Worm (Caenorhabditis elegans) whole organism, dauer: ENCODE results near the gene adm-4.

Experiments
- unc-62 ChIP-seq: sonication (generic microtip); optimal IDR thresholded peaks from 2 replicates; lab custom pipeline; 2017; ENCODE audit warnings: missing biosample characterization, missing genetic modification reagents, missing genetic modification characterization

adm-4 gene

ce11 chrX:7798248-7799020, at the start of gene adm-4:
adm-4 (minus strand) TSS chrX:7798298.
- no peak for TF ChIP-seq unc-62 (GFP tag; lab: Kevin White, UChicago)

- TF ChIP-seq unc-62 (GFP tag; lab: Kevin White, UChicago): no peak
Observed at ce11 chrX:7847413-7847812, 49.3 kb upstream of the adm-4 start, which contains the start of gene C54D2.6. C54D2.6 (minus strand) TSS chrX:7847513.

ce11 chrX:7842241-7842640, 44.1 kb upstream of the adm-4 start, which contains the start of gene idpp-11:
idpp-11 (plus strand) TSS chrX:7842541.
- TF ChIP-seq unc-62 (GFP tag; lab: Kevin White, UChicago): no peak

DNA sequence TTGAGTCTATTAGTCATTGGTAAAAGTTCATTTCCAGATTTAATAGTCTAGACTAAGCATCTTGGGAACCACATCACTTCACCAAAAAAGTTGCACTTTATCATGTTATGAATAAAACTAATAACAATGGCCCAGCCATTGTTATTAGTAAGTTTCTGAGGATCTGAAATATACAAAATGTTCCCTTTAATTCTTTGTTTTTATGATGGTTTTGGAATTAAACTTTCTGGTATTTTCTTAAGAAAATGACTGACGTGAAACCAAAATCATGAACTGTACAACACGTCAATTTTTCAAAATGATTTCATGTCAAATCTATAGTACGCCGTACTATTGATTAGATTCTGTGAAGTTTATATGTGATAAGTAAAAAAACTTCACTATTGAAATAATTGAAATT, 41.9 kb upstream of the adm-4 start:
- no peak for TF ChIP-seq unc-62 (GFP tag; lab: Kevin White, UChicago)

- TF ChIP-seq unc-62 (GFP tag; lab: Kevin White, UChicago): no peak
Observed at ce11 chrX:7838582-7838981, 40.5 kb upstream of the adm-4 start, which contains the start of gene nlp-101. nlp-101 (plus strand) TSS chrX:7838882.

DNA sequence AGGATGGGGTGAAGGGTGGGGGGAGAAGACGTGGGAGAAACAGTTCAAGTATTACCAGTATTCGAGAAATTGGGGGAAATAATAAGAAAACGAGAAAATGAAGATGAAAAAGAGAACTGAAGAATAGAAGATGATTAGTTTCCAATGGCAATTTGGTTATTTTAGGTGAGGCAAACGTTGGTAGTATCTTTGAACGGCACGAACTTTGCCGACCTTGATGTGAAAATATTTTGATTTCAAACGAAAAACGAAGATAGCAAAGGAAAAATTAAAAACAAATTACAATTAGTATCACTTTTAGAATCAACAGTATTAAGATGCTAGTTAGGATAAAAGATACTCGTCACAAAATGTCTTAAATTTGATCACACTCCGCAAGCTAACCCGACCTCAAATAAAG, 36.0 kb upstream of the adm-4 start, which contains the start of gene sul-3:
TSS of gene sul-3 (minus strand) at position 101 of the 400 bp plus-strand sequence.
- no peak for TF ChIP-seq unc-62 (GFP tag; lab: Kevin White, UChicago)

DNA sequence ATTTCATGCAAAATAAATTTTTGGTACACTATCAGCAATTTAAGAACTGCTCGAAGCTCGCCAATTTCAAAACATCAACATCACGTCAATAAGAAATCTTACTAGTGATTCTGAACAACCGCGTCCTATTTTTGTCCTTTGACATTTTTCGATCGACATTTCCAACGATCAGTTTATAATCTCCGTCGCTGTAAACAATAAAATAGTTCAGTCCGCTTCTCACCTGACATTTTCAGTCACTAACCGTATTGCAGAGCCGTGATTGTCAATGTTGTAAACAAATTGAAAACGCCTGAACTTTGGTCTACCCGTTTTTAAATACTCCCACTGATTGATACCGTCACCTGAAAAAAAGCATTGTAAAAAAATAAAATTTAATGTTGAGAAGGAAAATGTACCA, 29.9 kb upstream of the adm-4 start:
- TF ChIP-seq unc-62 (GFP tag; lab: Kevin White, UChicago): no peak

ce11 chrX:7826590-7827260, 28.6 kb upstream of the adm-4 start:
- no peak for TF ChIP-seq unc-62 (GFP tag; lab: Kevin White, UChicago)

ce11 chrX:7825707-7826106, 27.6 kb upstream of the adm-4 start:
- TF ChIP-seq unc-62 (GFP tag; lab: Kevin White, UChicago): no peak

DNA sequence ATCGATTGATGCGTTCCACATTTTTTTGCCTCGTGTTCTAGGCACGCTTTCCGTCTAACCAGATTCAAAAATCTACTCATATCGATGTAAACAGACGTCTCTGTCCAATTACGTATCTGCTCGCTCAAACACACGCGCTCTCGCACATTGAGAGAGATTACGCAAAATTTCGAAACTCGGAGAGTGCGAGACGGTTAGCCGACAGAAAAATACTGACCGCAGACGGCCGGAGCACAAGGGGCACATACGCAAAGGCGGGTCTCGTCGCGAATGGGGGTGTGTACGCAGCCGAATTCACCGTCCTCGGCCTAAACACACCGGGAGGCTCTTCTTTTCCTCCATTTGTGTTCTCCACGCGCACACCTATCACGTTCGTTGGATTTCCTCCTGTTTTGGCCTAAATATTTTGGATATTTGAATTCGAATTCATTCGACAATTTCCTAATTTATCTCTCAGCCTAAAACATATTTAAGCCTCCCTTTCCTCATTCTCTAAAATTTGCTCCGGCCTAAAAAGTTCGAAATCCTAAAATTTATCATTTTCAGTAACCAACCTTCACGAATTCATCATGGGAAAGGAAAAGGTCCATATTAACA, 25.1 kb upstream of the adm-4 start, which contains the start of gene eef-1A.2:
TSS of gene eef-1A.2 (plus strand) at position 547 of the 597 bp plus-strand sequence.
- TF ChIP-seq unc-62 (GFP tag; lab: Kevin White, UChicago): no peak

- TF ChIP-seq unc-62 (GFP tag; lab: Kevin White, UChicago): no peak
Observed at ce11 chrX:7817555-7817954, 19.5 kb upstream of the adm-4 start.

DNA sequence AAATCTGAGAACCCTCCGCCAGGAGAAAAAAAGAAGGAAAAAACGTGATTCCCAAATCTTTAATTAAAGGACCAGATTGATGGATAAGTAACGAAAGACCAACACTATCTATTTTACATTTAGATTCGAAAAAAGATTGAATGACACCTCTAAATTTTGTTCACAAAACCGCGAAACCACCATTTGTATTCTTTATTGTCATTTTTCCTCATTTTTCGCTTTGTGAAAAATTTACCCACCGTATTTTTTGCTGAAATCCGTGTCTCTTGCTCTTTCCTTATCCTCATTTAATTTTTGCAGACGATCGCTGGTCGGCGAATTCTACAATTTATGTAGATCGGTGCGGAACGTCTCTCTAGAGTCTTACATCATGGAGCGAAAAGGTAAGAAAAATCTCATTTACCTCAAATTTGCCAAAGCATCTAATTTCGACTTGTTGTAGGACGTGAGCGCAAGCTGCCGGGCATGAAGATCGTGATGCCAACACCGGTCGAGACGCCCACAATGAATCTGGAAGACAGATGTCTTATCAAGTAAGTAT, 18.4 kb upstream of the adm-4 start, which contains the start of the genes sek-1 and R03G5.6:
TSS of gene sek-1 (plus strand) at position 301 of the 541 bp plus-strand sequence.
TSS of gene R03G5.6 (minus strand) at position 491 of the 541 bp plus-strand sequence.
- TF ChIP-seq unc-62 (GFP tag; lab: Kevin White, UChicago): no peak

ce11 chrX:7815230-7815629, 17.1 kb upstream of the adm-4 start:
- TF ChIP-seq unc-62 (GFP tag; lab: Kevin White, UChicago): no peak

DNA sequence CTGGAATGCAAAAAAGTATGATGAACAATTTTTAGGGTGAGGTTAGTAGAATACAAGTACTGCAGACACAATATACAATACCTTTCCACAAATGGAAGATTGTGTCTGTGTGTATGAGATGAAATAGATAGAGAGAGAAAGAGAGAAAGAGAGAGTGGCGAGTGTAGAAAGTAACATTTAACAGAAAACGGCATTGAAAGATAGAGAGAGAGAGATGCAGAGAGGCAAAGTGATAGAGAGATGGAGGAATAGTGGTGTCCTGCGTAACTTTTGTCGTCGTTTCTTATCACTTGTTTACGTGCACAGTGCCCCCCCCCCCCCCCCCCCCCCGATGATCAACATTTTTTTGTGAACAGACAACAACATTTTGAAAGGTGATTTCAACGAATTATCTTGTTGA, 16.6 kb upstream of the adm-4 start:
- TF ChIP-seq unc-62 (GFP tag; lab: Kevin White, UChicago): no peak

DNA sequence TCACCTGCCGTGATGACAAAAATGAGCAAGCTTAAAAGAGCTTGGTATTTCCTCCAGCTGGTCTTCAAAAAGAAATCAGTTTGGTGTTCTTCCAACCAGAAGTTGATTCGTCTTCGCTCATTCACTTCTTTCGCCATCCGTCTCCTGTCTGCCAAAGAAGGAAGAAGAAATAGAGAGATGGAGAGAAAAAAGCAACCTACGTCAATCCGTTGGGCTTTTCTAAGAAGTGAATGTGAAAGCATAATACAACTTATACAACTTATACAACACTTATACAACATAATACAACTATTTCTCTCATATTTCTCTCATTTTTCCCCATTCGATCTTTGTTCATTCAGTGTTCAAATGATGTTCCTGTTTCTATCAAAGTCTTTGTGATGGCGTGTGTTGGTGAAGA, 12.9 kb upstream of the adm-4 start:
- no peak for TF ChIP-seq unc-62 (GFP tag; lab: Kevin White, UChicago)
